Worm (Caenorhabditis elegans) whole organism, late embryonic: ENCODE measurements around the gene Y116A8C.33.
"Not testable (repeated sequence)": the region's sequence is repeated elsewhere in the genome, so short reads cannot be mapped to it uniquely, and the experiment has no call there.

Source experiments
- ceh-30 ChIP-seq: fragments of 150-350 bp; optimal IDR thresholded peaks from 2 replicates; lab custom pipeline; 2014; ENCODE audit warnings: missing biosample characterization, missing genetic modification characterization
- nhr-11 ChIP-seq: fragments of 150-350 bp; optimal IDR thresholded peaks from 2 replicates; lab custom pipeline; 2014; ENCODE audit warnings: missing biosample characterization, missing genetic modification characterization

DNA sequence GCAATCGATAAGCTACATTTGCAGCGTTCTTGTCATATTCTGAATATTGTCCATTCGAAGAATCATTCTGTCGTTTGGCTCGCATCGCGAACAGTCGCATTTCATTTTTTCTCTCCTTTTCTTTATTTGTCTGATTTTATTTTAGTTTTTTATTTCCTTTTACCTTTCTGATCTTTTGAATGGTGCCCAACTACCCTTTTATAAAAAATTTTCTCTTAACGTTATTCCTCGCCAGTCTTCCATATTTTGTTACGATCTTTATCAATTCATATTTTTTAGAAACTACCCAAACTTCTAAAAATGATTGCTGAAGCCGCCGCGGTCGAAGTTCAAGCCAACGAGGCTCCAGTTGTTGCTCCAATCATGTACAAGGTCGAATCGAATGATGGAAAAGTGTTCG, 51.4 kb downstream of the Y116A8C.33 start, which contains the start of gene skr-9:
- TF ChIP-seq ceh-30, nhr-11 (tag; lab: Kevin White, UChicago): not testable (repeated sequence)
